Worm (Caenorhabditis elegans) whole organism, L3 larva: ENCODE results near the gene C54D1.7.

Experiments
- ceh-9 ChIP-seq: sonication (generic microtip); optimal IDR thresholded peaks from 2 replicates; lab custom pipeline; 2018; ENCODE audit warnings: missing biosample characterization, missing genetic modification characterization
- egl-5 ChIP-seq: fragments of 150-350 bp; optimal IDR thresholded peaks from 2 replicates; lab custom pipeline; 2017; ENCODE audit warnings: missing biosample characterization, missing genetic modification reagents, missing genetic modification characterization, inconsistent platforms
- elt-2 ChIP-seq: sonication (generic microtip); optimal IDR thresholded peaks from 2 replicates; lab custom pipeline; 2016; ENCODE audit warnings: missing genetic modification reagents, mild to moderate bottlenecking, missing genetic modification characterization, missing compliant biosample characterization
- elt-3 ChIP-seq, 3 experiments: fragments of 150-350 bp in 1 of 3; sonication (generic microtip) in 2 of 3; optimal IDR thresholded peaks; 2 replicates in 2 of 3; 4 replicates in 1 of 3; lab custom pipeline; 2014 to 2017; ENCODE audit warnings: missing biosample characterization in 3 of 3, missing genetic modification characterization in 3 of 3
- fkh-2 ChIP-seq: fragments of 150-350 bp; optimal IDR thresholded peaks from 2 replicates; lab custom pipeline; 2014; ENCODE audit warnings: missing biosample characterization, missing genetic modification reagents, missing genetic modification characterization
- nhr-23 ChIP-seq: fragments of 150-350 bp; optimal IDR thresholded peaks from 2 replicates; lab custom pipeline; 2014; ENCODE audit warnings: missing biosample characterization, missing genetic modification reagents, missing genetic modification characterization
- nhr-237 ChIP-seq: fragments of 150-350 bp; optimal IDR thresholded peaks from 2 replicates; lab custom pipeline; 2014; ENCODE audit warnings: missing biosample characterization, missing genetic modification characterization
- nhr-25 ChIP-seq: sonication (generic microtip); optimal IDR thresholded peaks from 2 replicates; lab custom pipeline; 2017; ENCODE audit warnings: missing biosample characterization, missing genetic modification characterization
- nhr-67 ChIP-seq: fragments of 150-350 bp; optimal IDR thresholded peaks from 2 replicates; lab custom pipeline; 2014; ENCODE audit warnings: missing biosample characterization, missing genetic modification characterization
- pqm-1 ChIP-seq: fragments of 150-350 bp; optimal IDR thresholded peaks from 2 replicates; lab custom pipeline; 2017; ENCODE audit warnings: missing biosample characterization, missing genetic modification characterization, inconsistent platforms
- tbx-2 ChIP-seq: sonication (generic microtip); optimal IDR thresholded peaks from 2 replicates; lab custom pipeline; 2016; ENCODE audit warnings: mild to moderate bottlenecking, missing genetic modification characterization, missing compliant biosample characterization
- unc-62 ChIP-seq: fragments of 150-350 bp; sonication (generic microtip); optimal IDR thresholded peaks from 4 replicates; lab custom pipeline; 2014; ENCODE audit warnings: missing biosample characterization, missing genetic modification reagents, missing genetic modification characterization

Gene C54D1.7

DNA sequence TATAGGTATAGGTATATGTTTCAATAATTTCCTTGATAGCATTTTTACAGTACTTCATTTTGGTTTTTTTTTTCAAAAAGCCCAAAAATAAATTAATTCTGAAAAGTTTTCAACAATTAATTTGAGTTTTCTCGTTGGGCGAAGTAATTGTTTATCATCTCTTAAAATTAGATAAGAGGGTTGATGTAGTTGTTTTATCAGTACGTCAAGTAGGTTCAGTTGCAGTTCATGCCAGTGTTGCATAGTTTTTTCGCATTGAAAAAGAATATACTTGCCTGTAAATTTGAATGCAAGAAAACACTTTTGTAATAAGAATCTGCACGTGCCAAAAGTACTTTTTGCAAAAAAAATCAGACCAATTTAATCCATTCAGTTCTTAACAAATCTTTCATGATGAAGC is 30.7 kb downstream of the C54D1.7 start:
- TF ChIP-seq fkh-2, result no peak
- peak; percentile 63 for TF ChIP-seq elt-2
- TF ChIP-seq, all 47 proteins: peak for 1

DNA sequence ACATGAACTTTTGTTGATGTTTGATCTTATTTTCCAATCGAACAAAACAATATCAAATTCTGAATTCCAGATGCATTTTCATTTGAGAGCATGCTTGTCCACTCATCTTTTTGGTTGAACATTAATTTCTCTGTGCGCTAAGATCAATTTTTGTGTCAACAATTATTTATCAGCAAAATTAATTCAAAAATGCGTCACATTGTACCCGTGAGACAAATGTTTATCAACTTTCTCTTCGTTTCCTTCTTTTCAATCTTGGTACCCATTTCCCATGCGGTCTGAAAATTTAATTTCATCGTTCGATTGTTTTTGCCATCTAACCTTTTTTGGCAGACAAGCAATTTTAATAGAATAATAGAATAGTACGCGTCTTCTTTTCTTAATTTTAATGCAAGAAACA is 31.8 kb downstream of the C54D1.7 start:
- peak; percentile 70 for TF ChIP-seq pqm-1 (tag; lab: Kevin White, UChicago)
- no peak for TF ChIP-seq tbx-2 (tag; lab: Kevin White, UChicago)

ce11 chrX:7122655-7123054 is 33.2 kb downstream of the C54D1.7 start:
- TF ChIP-seq unc-62 (GFP tag; lab: Kevin White, UChicago) (no peak), nhr-25 (no peak), nhr-237 (no peak), ceh-9 (tag; lab: Kevin White, UChicago) (no peak), nhr-23 (no peak), nhr-67 (tag; lab: Kevin White, UChicago) (no peak), egl-5 (no peak)

DNA sequence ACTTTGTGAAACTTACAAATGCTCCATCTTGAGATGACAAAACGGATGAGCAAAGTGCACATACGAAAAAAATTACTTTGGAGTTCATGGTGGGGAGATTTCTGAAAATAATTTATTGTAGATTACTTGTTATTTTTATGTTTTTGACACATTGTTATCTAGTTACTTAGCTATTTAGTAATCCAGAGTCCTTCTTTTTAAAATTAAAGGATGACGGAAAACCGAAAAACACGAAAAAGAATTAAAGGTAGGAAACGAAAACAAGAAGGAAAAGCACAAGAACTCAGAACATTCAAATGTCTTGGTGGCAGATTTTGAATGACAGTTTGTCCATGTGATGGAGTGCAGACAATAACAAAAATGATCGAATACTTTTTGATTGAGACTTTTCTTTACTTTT is 38.9 kb downstream of the C54D1.7 start, which contains the start of gene hen-1:
TSS of gene hen-1 (minus strand) at position 101 of the 400 bp plus-strand sequence.
- TF ChIP-seq nhr-67 (tag; lab: Kevin White, UChicago), result no peak

- TF ChIP-seq ceh-9 (tag; lab: Kevin White, UChicago), result no peak
Measured at ce11 chrX:7112589-7112988, 43.2 kb downstream of the C54D1.7 start, which contains the start of gene C36B7.1. Gene C36B7.1, plus strand, starts transcription at chrX:7112889.

- TF ChIP-seq nhr-237 (no peak), elt-3 (tag; optimal IDR thresholded peaks at IDR 0.05; lab: Kevin White, UChicago) (no peak)
Measured at ce11 chrX:7106103-7106502, 49.7 kb downstream of the C54D1.7 start, which contains the start of gene C36B7.2. Gene C36B7.2, plus strand, starts transcription at chrX:7106403.
